Fruit fly (Drosophila melanogaster): Measurements from ENCODE around the gene AsnRS.

DNA sequence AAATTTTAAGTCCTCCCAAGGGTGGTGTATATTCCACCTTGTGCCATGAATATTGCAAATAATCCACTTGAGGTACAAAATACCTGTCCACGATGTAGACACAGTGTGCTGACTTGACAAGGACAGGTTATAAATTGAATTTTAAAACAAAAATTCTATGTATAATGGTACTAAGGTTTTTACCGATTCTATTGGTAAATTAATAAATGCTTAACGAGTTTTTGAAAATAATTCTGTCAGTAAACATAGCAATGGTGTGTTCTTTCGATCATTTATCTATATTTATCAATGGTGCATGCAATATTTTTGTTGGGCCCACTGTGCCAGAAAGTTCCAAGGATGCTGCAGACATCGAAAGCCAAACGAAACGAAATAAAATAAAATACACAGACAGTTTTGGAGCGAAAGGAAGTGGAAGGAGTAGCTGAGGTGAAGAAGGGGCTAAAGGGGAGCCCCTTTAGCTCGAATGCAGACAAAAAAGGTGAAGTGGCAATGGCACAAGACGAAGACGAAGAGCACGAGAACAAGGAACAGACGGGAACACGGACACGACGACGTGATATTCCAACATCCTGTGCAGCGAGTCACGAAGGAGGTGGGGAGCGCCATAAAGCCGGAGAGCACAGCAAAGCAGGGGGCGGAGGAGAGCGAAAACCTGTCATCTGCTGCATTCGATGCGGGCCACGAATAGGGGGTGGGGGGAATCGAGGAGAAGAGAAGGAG is 4.4 kb upstream of the AsnRS start:
- TF ChIP-seq Pif1A (GFP tag; optimal IDR thresholded peaks at IDR 0.05), result peak; percentile 76
- TF ChIP-seq CG4496 (GFP tag; IDR thresholded peaks at IDR 0.05), result 0 out of 3 replicates have a peak, but pooled peaks have one; percentile 47
- peak; percentile 52 for TF ChIP-seq gl (tag; optimal IDR thresholded peaks at IDR 0.05)
- peak; percentile 80 for TF ChIP-seq Snoo (tag; optimal IDR thresholded peaks at IDR 0.05)
- TF ChIP-seq Ets98B (GFP tag; IDR thresholded peaks at IDR 0.05), result no peak
- TF ChIP-seq CG8301 (tag; optimal IDR thresholded peaks at IDR 0.05), result peak; percentile 62
- peak; percentile 89 for TF ChIP-seq D1 (tag; optimal IDR thresholded peaks at IDR 0.05)
